Fruit fly (Drosophila melanogaster): Measurements from ENCODE around the gene Syx7.

- TF ChIP-seq Pif1B (GFP tag; optimal IDR thresholded peaks at IDR 0.05) (no peak), CG9948 (tag; optimal IDR thresholded peaks at IDR 0.05) (no peak), EcR (GFP tag; optimal IDR thresholded peaks at IDR 0.05) (no peak), CG34367 (tag; optimal IDR thresholded peaks at IDR 0.05) (no peak), Ets98B (GFP tag; IDR thresholded peaks at IDR 0.05) (no peak), fd96Ca (GFP tag; IDR thresholded peaks at IDR 0.05) (no peak), CG10348 (GFP tag; IDR thresholded peaks at IDR 0.05) (no peak), CG4496 (GFP tag; IDR thresholded peaks at IDR 0.05) (no peak), CG32121 (GFP tag; IDR thresholded peaks at IDR 0.05) (no peak), CG17806 (tag; optimal IDR thresholded peaks at IDR 0.05) (no peak), gl (tag; optimal IDR thresholded peaks at IDR 0.05) (no peak), Snoo (tag; optimal IDR thresholded peaks at IDR 0.05) (no peak), D1 (tag; optimal IDR thresholded peaks at IDR 0.05) (no peak)
Measured at dm6 chr3L:21477866-21478265, 32.2 kb downstream of the Syx7 start.

Measured in whole organism, pupa.